Fruit fly (Drosophila melanogaster) S2 (cell line): ENCODE results near the gene CG1628.

Source experiments
- CG8478 ChIP-seq: fragments of >200 bp; optimal IDR thresholded peaks from 2 replicates; lab custom pipeline; 2018
- CTCF ChIP-seq, 2 experiments: fragments of >200 bp; optimal IDR thresholded peaks; 2 replicates each; lab custom pipeline; 2018

DNA sequence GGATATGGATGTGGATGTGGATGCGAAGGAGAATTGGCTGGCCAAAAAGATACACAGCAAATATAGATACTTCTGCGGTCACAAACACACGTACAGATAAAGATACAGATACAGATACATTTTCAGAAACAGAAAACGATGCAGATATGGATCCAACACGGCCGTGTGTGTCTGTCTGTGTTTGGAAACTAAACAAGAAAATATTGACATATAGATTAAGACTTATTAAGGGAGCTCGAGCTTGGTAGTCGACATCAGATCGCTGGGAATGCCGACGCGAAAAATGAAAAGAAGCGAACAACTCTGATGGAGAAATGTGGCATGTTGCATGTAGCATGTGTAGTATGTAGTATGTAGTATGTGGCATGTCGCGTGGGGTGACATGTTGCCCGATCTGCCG lies 20.4 kb downstream of the CG1628 start:
- TF ChIP-seq CG8478 (lab: Kevin White, UChicago) (no peak), CTCF (optimal IDR thresholded peaks at IDR 0.05; lab: Kevin White, UChicago) (no peak)
